Worm (Caenorhabditis elegans): ENCODE data around the gene C28H8.2.

Gene C28H8.2

ce11 chrIII:5965839-5966463 is 45.8 kb downstream of the C28H8.2 start, which contains the start of gene dct-6:
Gene dct-6, plus strand, starts transcription at chrIII:5966413.
- no peak for TF ChIP-seq klf-2 (GFP tag; conservative IDR thresholded peaks at IDR 0.05)

DNA sequence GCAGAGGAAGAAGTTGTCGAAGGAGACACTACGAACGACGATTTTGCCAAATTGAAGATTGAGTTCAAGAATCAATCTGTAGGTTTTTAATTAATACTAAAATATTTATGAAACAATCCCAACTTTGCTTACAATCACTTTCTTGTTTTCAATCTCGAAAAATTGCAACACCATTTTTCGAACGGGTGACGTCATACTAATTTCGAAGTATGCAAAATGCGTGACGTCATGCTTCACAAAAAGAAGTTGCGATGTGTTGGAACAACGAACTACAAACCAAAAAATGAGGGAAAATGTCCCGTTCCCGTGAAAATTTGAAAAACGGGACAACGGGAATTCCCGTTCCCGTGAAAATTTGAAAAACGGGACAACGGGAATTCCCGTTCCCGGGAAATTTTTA is 47.5 kb downstream of the C28H8.2 start:
- TF ChIP-seq ztf-29 (GFP tag; IDR thresholded peaks at IDR 0.05) (no peak), flt-1 (GFP tag; IDR thresholded peaks at IDR 0.05) (no peak), T22C8.4 (GFP tag; IDR thresholded peaks at IDR 0.05) (no peak), cog-1 (tag; optimal IDR thresholded peaks at IDR 0.05) (no peak), ref-1 (GFP tag; conservative IDR thresholded peaks at IDR 0.05) (no peak), ztf-23 (GFP tag; IDR thresholded peaks at IDR 0.05) (no peak), klf-2 (GFP tag; conservative IDR thresholded peaks at IDR 0.05) (no peak), med-1 (GFP tag; optimal IDR thresholded peaks at IDR 0.05; ENCODE audit: insufficient read depth) (no peak), tab-1 (GFP tag; IDR thresholded peaks at IDR 0.05) (no peak)
